Worm (Caenorhabditis elegans) whole organism, L2 larva: ENCODE measurements around the gene nfya-1.

ENCODE experiments used
- C34F6.9 ChIP-seq: fragments of 150-350 bp; optimal IDR thresholded peaks from 2 replicates; lab custom pipeline; 2014; ENCODE audit warnings: missing biosample characterization, missing genetic modification characterization
- R02D3.7 ChIP-seq: fragments of 150-350 bp; optimal IDR thresholded peaks from 2 replicates; lab custom pipeline; 2014; ENCODE audit warnings: missing biosample characterization, missing genetic modification characterization
- Y55F3AM.14 ChIP-seq: fragments of 200-800 bp; sonication (Bioruptor generic); optimal IDR thresholded peaks from 2 replicates; lab custom pipeline; 2018; ENCODE audit warnings: mild to moderate bottlenecking, missing genetic modification characterization, missing compliant biosample characterization
- ZK546.5 ChIP-seq: sonication (generic microtip); optimal IDR thresholded peaks from 2 replicates; lab custom pipeline; 2017; ENCODE audit warnings: missing biosample characterization, missing genetic modification characterization
- aly-2 ChIP-seq: fragments of 150-350 bp; optimal IDR thresholded peaks from 2 replicates; lab custom pipeline; 2014; ENCODE audit warnings: missing biosample characterization, missing genetic modification characterization
- blmp-1 ChIP-seq: sonication (generic microtip); optimal IDR thresholded peaks from 2 replicates; lab custom pipeline; 2017; ENCODE audit warnings: missing genetic modification characterization, mild to moderate bottlenecking, missing compliant biosample characterization, antibody characterized with exemption, moderate library complexity; ENCODE audit not compliant: insufficient read depth
- ceh-16 ChIP-seq: fragments of 150-350 bp; optimal IDR thresholded peaks from 2 replicates; lab custom pipeline; 2014; ENCODE audit warnings: missing biosample characterization, missing genetic modification characterization
- ceh-82 ChIP-seq: fragments of 150-350 bp; optimal IDR thresholded peaks from 2 replicates; lab custom pipeline; 2014; ENCODE audit warnings: missing biosample characterization, missing genetic modification characterization
- dmd-4 ChIP-seq: sonication (generic microtip); optimal IDR thresholded peaks from 2 replicates; lab custom pipeline; 2017; ENCODE audit warnings: missing biosample characterization, missing genetic modification characterization
- egl-27 ChIP-seq: sonication (generic microtip); optimal IDR thresholded peaks from 3 replicates; lab custom pipeline; 2017; ENCODE audit warnings: missing biosample characterization, missing genetic modification reagents, missing genetic modification characterization
- elt-1 ChIP-seq: fragments of 150-350 bp; optimal IDR thresholded peaks from 2 replicates; lab custom pipeline; 2014; ENCODE audit warnings: missing biosample characterization, missing genetic modification characterization
- elt-3 ChIP-seq: sonication (generic microtip); optimal IDR thresholded peaks from 2 replicates; lab custom pipeline; 2017; ENCODE audit warnings: missing biosample characterization, missing genetic modification characterization
- fos-1 ChIP-seq: fragments of 150-350 bp; optimal IDR thresholded peaks from 2 replicates; lab custom pipeline; 2014; ENCODE audit warnings: missing biosample characterization, missing genetic modification characterization
- gmeb-1 ChIP-seq: fragments of 150-350 bp; optimal IDR thresholded peaks from 2 replicates; lab custom pipeline; 2014; ENCODE audit warnings: missing biosample characterization, missing genetic modification characterization
- lin-11 ChIP-seq: fragments of 150-350 bp; sonication (generic microtip); optimal IDR thresholded peaks from 2 replicates; lab custom pipeline; 2014; ENCODE audit warnings: missing biosample characterization, missing genetic modification characterization, inconsistent platforms, mixed read lengths
- lin-13 ChIP-seq: fragments of 150-350 bp; optimal IDR thresholded peaks from 2 replicates; lab custom pipeline; 2014; ENCODE audit warnings: missing biosample characterization, missing genetic modification reagents, missing genetic modification characterization
- lin-39 ChIP-seq: fragments of 150-350 bp; optimal IDR thresholded peaks from 2 replicates; lab custom pipeline; 2014; ENCODE audit warnings: missing biosample characterization, missing genetic modification reagents, missing genetic modification characterization
- lsy-2 ChIP-seq, 2 experiments: fragments of 150-350 bp in 1 of 2; sonication (generic microtip) in 1 of 2; optimal IDR thresholded peaks; 2 replicates each; lab custom pipeline; 2014 to 2017; ENCODE audit warnings: missing biosample characterization in 2 of 2, missing genetic modification characterization in 2 of 2
- mab-5 ChIP-seq: fragments of 150-350 bp; optimal IDR thresholded peaks from 2 replicates; lab custom pipeline; 2014; ENCODE audit warnings: missing biosample characterization, missing genetic modification characterization
- mbf-1 ChIP-seq: sonication (generic microtip); optimal IDR thresholded peaks from 2 replicates; lab custom pipeline; 2017; ENCODE audit warnings: missing biosample characterization, missing genetic modification characterization
- mdl-1 ChIP-seq, 2 experiments: fragments of 150-350 bp in 1 of 2; sonication (generic microtip) in 1 of 2; optimal IDR thresholded peaks; 2 replicates each; lab custom pipeline; 2017; ENCODE audit warnings: missing biosample characterization in 2 of 2, missing genetic modification characterization in 2 of 2
- nhr-10 ChIP-seq: sonication (generic microtip); optimal IDR thresholded peaks from 2 replicates; lab custom pipeline; 2017; ENCODE audit warnings: missing biosample characterization, missing genetic modification characterization
- nhr-11 ChIP-seq: fragments of 150-350 bp; optimal IDR thresholded peaks from 2 replicates; lab custom pipeline; 2014; ENCODE audit warnings: missing biosample characterization, missing genetic modification characterization
- nhr-12 ChIP-seq: fragments of 150-350 bp; optimal IDR thresholded peaks from 2 replicates; lab custom pipeline; 2014; ENCODE audit warnings: missing biosample characterization, missing genetic modification characterization
- nhr-129 ChIP-seq: fragments of 150-350 bp; optimal IDR thresholded peaks from 2 replicates; lab custom pipeline; 2014; ENCODE audit warnings: missing biosample characterization, missing genetic modification characterization
- nhr-21 ChIP-seq: fragments of 150-350 bp; optimal IDR thresholded peaks from 2 replicates; lab custom pipeline; 2014; ENCODE audit warnings: missing biosample characterization, missing genetic modification characterization
- nhr-23 ChIP-seq: fragments of 150-350 bp; optimal IDR thresholded peaks from 2 replicates; lab custom pipeline; 2014; ENCODE audit warnings: missing biosample characterization, missing genetic modification reagents, missing genetic modification characterization
- nhr-237 ChIP-seq: fragments of 150-350 bp; optimal IDR thresholded peaks from 2 replicates; lab custom pipeline; 2014; ENCODE audit warnings: missing biosample characterization, missing genetic modification characterization
- nhr-77 ChIP-seq: fragments of 150-350 bp; optimal IDR thresholded peaks from 2 replicates; lab custom pipeline; 2014; ENCODE audit warnings: missing biosample characterization, missing genetic modification characterization
- peb-1 ChIP-seq: fragments of 150-350 bp; optimal IDR thresholded peaks from 2 replicates; lab custom pipeline; 2014; ENCODE audit warnings: missing biosample characterization, missing genetic modification characterization
- sem-4 ChIP-seq: fragments of 150-350 bp; optimal IDR thresholded peaks from 2 replicates; lab custom pipeline; 2014; ENCODE audit warnings: missing biosample characterization, missing genetic modification reagents, missing genetic modification characterization
- sma-3 ChIP-seq: sonication (generic microtip); optimal IDR thresholded peaks from 2 replicates; lab custom pipeline; 2016; ENCODE audit warnings: missing genetic modification reagents, missing genetic modification characterization, missing compliant biosample characterization
- snpc-4 ChIP-seq: fragments of 150-350 bp; optimal IDR thresholded peaks from 2 replicates; lab custom pipeline; 2014; ENCODE audit warnings: missing biosample characterization, missing genetic modification characterization
- unc-62 ChIP-seq: fragments of 150-350 bp; optimal IDR thresholded peaks from 2 replicates; lab custom pipeline; 2014; ENCODE audit warnings: missing biosample characterization, missing genetic modification reagents, missing genetic modification characterization
- zag-1 ChIP-seq: fragments of 150-350 bp; optimal IDR thresholded peaks from 2 replicates; lab custom pipeline; 2014; ENCODE audit warnings: missing biosample characterization, missing genetic modification characterization
- ztf-1 ChIP-seq: fragments of 200-800 bp; sonication (Bioruptor generic); conservative IDR thresholded peaks from 2 replicates; pipeline ENCODE4 v1.3.6; 2022; ENCODE audit warnings: missing genetic modification characterization, missing compliant biosample characterization
- ztf-4 ChIP-seq: fragments of 150-350 bp; optimal IDR thresholded peaks from 2 replicates; lab custom pipeline; 2014; ENCODE audit warnings: missing biosample characterization, missing genetic modification characterization

nfya-1 gene

ce11 chrX:11957246-11957645 lies 10.6 kb upstream of the nfya-1 start, which contains the start of gene T08D10.5:
Gene T08D10.5, plus strand, starts transcription at chrX:11957546.
- TF ChIP-seq elt-3 (tag; lab: Kevin White, UChicago) (no peak), nhr-12 (no peak), mab-5 (tag; lab: Kevin White, UChicago) (no peak), sem-4 (tag; lab: Kevin White, UChicago) (no peak), ztf-1 (GFP tag; lab: Robert Waterston, UW) (no peak), lin-13 (GFP tag; lab: Kevin White, UChicago) (no peak), lin-39 (tag; lab: Kevin White, UChicago) (no peak), blmp-1 (tag; lab: Kevin White, UChicago) (no peak), ceh-82 (tag; lab: Kevin White, UChicago) (no peak), sma-3 (GFP tag; lab: Kevin White, UChicago) (no peak), lin-11 (tag; lab: Kevin White, UChicago) (no peak), snpc-4 (tag; lab: Kevin White, UChicago) (no peak), elt-1 (tag; lab: Kevin White, UChicago) (no peak), nhr-237 (tag; lab: Kevin White, UChicago) (no peak)

- TF ChIP-seq lsy-2 (tag; optimal IDR thresholded peaks at IDR 0.05; lab: Kevin White, UChicago) (no peak), sma-3 (GFP tag; lab: Kevin White, UChicago) (no peak), R02D3.7 (tag; lab: Kevin White, UChicago) (no peak), ztf-4 (tag; lab: Kevin White, UChicago) (no peak), snpc-4 (tag; lab: Kevin White, UChicago) (no peak), mbf-1 (no peak), C34F6.9 (tag; lab: Kevin White, UChicago) (no peak), nhr-77 (tag; lab: Kevin White, UChicago) (no peak), zag-1 (no peak), nhr-129 (tag; lab: Kevin White, UChicago) (no peak), peb-1 (no peak), nhr-23 (no peak), nhr-11 (tag; lab: Kevin White, UChicago) (no peak), dmd-4 (tag; lab: Kevin White, UChicago) (no peak), nhr-12 (no peak), lin-39 (tag; lab: Kevin White, UChicago) (no peak), nhr-21 (tag; lab: Kevin White, UChicago) (no peak), lin-13 (GFP tag; lab: Kevin White, UChicago) (no peak), egl-27 (no peak), nhr-10 (tag; lab: Kevin White, UChicago) (no peak)
Measured at ce11 chrX:11955125-11955524, 8.5 kb upstream of the nfya-1 start, which contains the start of gene T08D10.3. Gene T08D10.3, plus strand, starts transcription at chrX:11955425.

ce11 chrX:11953229-11953628 lies 6.6 kb upstream of the nfya-1 start, which contains the start of gene T08D10.4:
Gene T08D10.4, minus strand, starts transcription at chrX:11953329.
- TF ChIP-seq Y55F3AM.14 (GFP tag; lab: Kevin White, UChicago) (no peak), R02D3.7 (tag; lab: Kevin White, UChicago) (no peak)

ce11 chrX:11952129-11952528 lies 5.5 kb upstream of the nfya-1 start:
- TF ChIP-seq mbf-1 (no peak), aly-2 (tag; lab: Kevin White, UChicago) (no peak), nhr-129 (tag; lab: Kevin White, UChicago) (no peak), mab-5 (tag; lab: Kevin White, UChicago) (no peak), ceh-16 (tag; lab: Kevin White, UChicago) (no peak), gmeb-1 (tag; lab: Kevin White, UChicago) (no peak), mdl-1 (tag; optimal IDR thresholded peaks at IDR 0.05; lab: Kevin White, UChicago) (no peak), unc-62 (GFP tag; lab: Kevin White, UChicago) (no peak), ZK546.5 (tag; lab: Kevin White, UChicago) (no peak), fos-1 (tag; lab: Kevin White, UChicago) (no peak)
